Worm (Caenorhabditis elegans) whole organism, early embryonic: ENCODE results near the gene F57F4.2.

ENCODE experiments used
- F13C5.2 ChIP-seq: sonication (generic microtip); optimal IDR thresholded peaks from 2 replicates; lab custom pipeline; 2017; ENCODE audit warnings: mild to moderate bottlenecking, missing genetic modification characterization, inconsistent platforms, missing compliant biosample characterization
- ama-1 ChIP-seq: fragments of 150-350 bp; optimal IDR thresholded peaks from 2 replicates; lab custom pipeline; 2014
- ceh-13 ChIP-seq: fragments of 200-800 bp; sonication (Bioruptor generic); optimal IDR thresholded peaks from 2 replicates; lab custom pipeline; 2018; ENCODE audit warnings: mild to moderate bottlenecking, missing genetic modification characterization, missing compliant biosample characterization
- ceh-36 ChIP-seq: sonication (generic microtip); optimal IDR thresholded peaks from 2 replicates; lab custom pipeline; 2016; ENCODE audit warnings: missing genetic modification characterization, inconsistent platforms, missing compliant biosample characterization
- ets-7 ChIP-seq: sonication (generic microtip); optimal IDR thresholded peaks from 2 replicates; lab custom pipeline; 2016; ENCODE audit warnings: missing genotype, missing genetic modification characterization, missing compliant biosample characterization
- tbx-37 ChIP-seq: fragments of 200-800 bp; sonication (Bioruptor generic); conservative IDR thresholded peaks from 2 replicates; pipeline ENCODE4 v1.3.6; 2022; ENCODE audit warnings: missing genetic modification reagents, missing genetic modification characterization, missing compliant biosample characterization
- tra-4 ChIP-seq: sonication (generic microtip); optimal IDR thresholded peaks from 2 replicates; lab custom pipeline; 2017; ENCODE audit warnings: missing genetic modification characterization, missing compliant biosample characterization

DNA sequence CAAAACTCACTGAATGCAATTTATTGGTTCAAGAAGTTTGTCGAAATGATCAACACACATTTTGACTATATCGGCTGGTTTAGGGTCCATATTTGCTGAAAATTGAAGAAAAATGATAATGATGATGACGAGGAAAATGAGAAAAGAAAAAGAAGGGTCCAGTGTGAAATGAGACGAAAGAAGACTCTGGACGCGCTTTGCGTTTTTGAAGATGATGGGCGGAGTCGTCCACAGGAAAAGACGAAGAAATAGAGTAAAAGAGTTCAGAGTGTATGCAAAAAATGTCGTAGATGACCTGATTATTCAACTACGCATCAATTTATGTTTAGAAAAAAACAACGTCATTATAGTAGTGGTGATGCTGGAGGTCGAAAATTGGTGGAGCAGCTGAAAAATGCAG is 14.7 kb downstream of the F57F4.2 start, which contains the start of gene F13H6.5:
- TF ChIP-seq tra-4 (no peak), F13C5.2 (tag; lab: Kevin White, UChicago) (no peak), ets-7 (tag; lab: Kevin White, UChicago) (no peak), ama-1 (lab: Kevin White, UChicago) (no peak), ceh-13 (no peak), tbx-37 (GFP tag; lab: Robert Waterston, UW) (no peak), ceh-36 (no peak)
